Worm (Caenorhabditis elegans): ENCODE data around the gene pcs-1.

DNA sequence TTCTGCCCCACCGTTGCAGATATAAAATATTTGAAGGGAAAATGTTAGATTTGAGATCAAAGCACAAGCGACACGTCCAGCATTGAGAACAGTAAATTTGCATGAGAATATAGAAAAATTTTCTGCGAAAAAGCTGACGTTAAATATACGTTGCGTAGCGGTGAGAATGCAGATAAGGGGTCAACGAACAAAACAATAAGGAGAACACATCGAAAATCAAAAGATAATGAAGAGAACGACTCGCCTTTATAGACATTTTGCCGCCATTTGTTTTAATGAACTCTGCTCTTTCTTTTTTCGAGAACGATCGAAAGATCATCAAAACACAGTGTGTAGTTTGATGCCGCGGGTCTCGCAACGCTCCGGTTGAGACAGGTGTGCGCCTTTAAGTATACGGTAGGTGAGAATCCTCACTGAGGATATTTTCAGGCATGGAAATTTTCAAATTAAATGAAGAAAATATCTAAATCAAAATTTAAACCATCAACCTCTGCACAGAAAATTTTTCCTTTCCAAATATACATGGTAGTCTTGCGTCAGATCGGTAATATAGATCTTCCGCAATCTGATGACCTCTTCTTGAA is 18.7 kb upstream of the pcs-1 start:
- TF ChIP-seq W03F9.2 (tag; optimal IDR thresholded peaks at IDR 0.05) (no peak), dao-5 (tag; optimal IDR thresholded peaks at IDR 0.05) (no peak), him-1 (tag; optimal IDR thresholded peaks at IDR 0.05) (no peak)
